Worm (Caenorhabditis elegans): ENCODE data around the gene T22F3.12.
"Not testable (repeated sequence)": the region's sequence is repeated elsewhere in the genome, so short reads cannot be mapped to it uniquely, and the experiment has no call there.

ce11 chrV:3597052-3597451, 5.1 kb upstream of the T22F3.12 start, which contains the start of gene srh-212:
- TF ChIP-seq nhr-10 (tag; optimal IDR thresholded peaks at IDR 0.05); skn-1 (tag; optimal IDR thresholded peaks at IDR 0.05); egl-27 (tag; optimal IDR thresholded peaks at IDR 0.05); ztf-11 (tag; optimal IDR thresholded peaks at IDR 0.05); mab-5 (tag; optimal IDR thresholded peaks at IDR 0.05); alr-1 (tag; optimal IDR thresholded peaks at IDR 0.05); nhr-25 (tag; optimal IDR thresholded peaks at IDR 0.05); aly-2 (tag; optimal IDR thresholded peaks at IDR 0.05); nhr-12 (tag; optimal IDR thresholded peaks at IDR 0.05); snpc-4 (tag; optimal IDR thresholded peaks at IDR 0.05); unc-62 (GFP tag; optimal IDR thresholded peaks at IDR 0.05): not testable (repeated sequence)
